Fruit fly (Drosophila melanogaster) whole organism, embryonic: ENCODE data around the gene Nepl3.

Experiments used
- Adf1 ChIP-seq: fragments of 200-800 bp; sonication (Bioruptor generic); IDR thresholded peaks from 2 replicates; pipeline ENCODE4 v1.3.6; 2022; ENCODE audit warnings: missing biosample characterization, missing genetic modification characterization
- Atf3 ChIP-seq: fragments of 200-800 bp; sonication (Bioruptor generic); optimal IDR thresholded peaks from 3 replicates; lab custom pipeline; 2016; ENCODE audit warnings: missing biosample characterization, missing genetic modification characterization
- Atf6 ChIP-seq: fragments of 200-800 bp; sonication (Bioruptor generic); IDR thresholded peaks from 2 replicates; pipeline ENCODE4 v1.3.6; 2022; ENCODE audit warnings: missing biosample characterization, missing genetic modification characterization
- Awh ChIP-seq: fragments of 200-800 bp; sonication (Bioruptor generic); IDR thresholded peaks from 2 replicates; pipeline ENCODE4, ENCODE4 v1.3.6; 2022; ENCODE audit warnings: missing biosample characterization, missing genetic modification characterization
- BtbVII ChIP-seq: fragments of 200-800 bp; sonication (Bioruptor generic); optimal IDR thresholded peaks from 3 replicates; lab custom pipeline; 2017; ENCODE audit warnings: missing biosample characterization, mild to moderate bottlenecking, missing genetic modification characterization
- CG11398 ChIP-seq: fragments of 200-800 bp; sonication (Bioruptor generic); optimal IDR thresholded peaks from 2 replicates; lab custom pipeline; 2016; ENCODE audit warnings: missing biosample characterization, missing genetic modification characterization
- CG1233 ChIP-seq: fragments of 200-800 bp; sonication (Bioruptor generic); optimal IDR thresholded peaks from 4 replicates; lab custom pipeline; 2018; ENCODE audit warnings: missing biosample characterization, mild to moderate bottlenecking, missing genetic modification characterization
- CG1529 ChIP-seq: fragments of 200-800 bp; sonication (Bioruptor generic); optimal IDR thresholded peaks from 3 replicates; lab custom pipeline; 2018; ENCODE audit warnings: missing biosample characterization, missing genetic modification characterization
- CG15514 ChIP-seq: fragments of 200-800 bp; sonication (Bioruptor generic); optimal IDR thresholded peaks from 3 replicates; lab custom pipeline; 2017; ENCODE audit warnings: missing biosample characterization, missing genetic modification characterization, mild to moderate bottlenecking, moderate library complexity, missing genetic modification reagents
- CG16779 ChIP-seq: fragments of 200-800 bp; sonication (Bioruptor generic); IDR thresholded peaks from 2 replicates; pipeline ENCODE4 v1.3.6; 2022; ENCODE audit warnings: missing biosample characterization, missing genetic modification characterization
- CG3163 ChIP-seq: fragments of 200-800 bp; sonication (Bioruptor generic); optimal IDR thresholded peaks from 3 replicates; lab custom pipeline; 2016; ENCODE audit warnings: missing biosample characterization, missing genetic modification characterization
- CG32532 ChIP-seq: fragments of 200-800 bp; sonication (Bioruptor generic); IDR thresholded peaks from 2 replicates; pipeline ENCODE4 v1.3.6; 2022; ENCODE audit warnings: missing biosample characterization, missing genetic modification characterization
- CG32772 ChIP-seq: fragments of 200-800 bp; sonication (Bioruptor generic); IDR thresholded peaks from 2 replicates; pipeline ENCODE4 v1.3.6; 2022; ENCODE audit warnings: missing biosample characterization, missing genetic modification characterization
- CG34422 ChIP-seq: fragments of 200-800 bp; sonication (Bioruptor generic); IDR thresholded peaks from 3 replicates; pipeline ENCODE4 v1.3.6; 2022; ENCODE audit warnings: missing biosample characterization, missing genetic modification characterization
- CG4360 ChIP-seq: fragments of 200-800 bp; sonication (Bioruptor generic); IDR thresholded peaks from 2 replicates; pipeline ENCODE4 v1.3.6; 2022; ENCODE audit warnings: missing biosample characterization, missing genetic modification characterization
- CG6683 ChIP-seq: fragments of 200-800 bp; sonication (Bioruptor generic); optimal IDR thresholded peaks from 2 replicates; lab custom pipeline; 2017; ENCODE audit warnings: missing biosample characterization, mild to moderate bottlenecking, missing genetic modification characterization, missing genetic modification reagents
- CG6765 ChIP-seq: fragments of 200-800 bp; sonication (Bioruptor generic); optimal IDR thresholded peaks from 3 replicates; lab custom pipeline; 2017; ENCODE audit warnings: missing biosample characterization, mild to moderate bottlenecking, missing genetic modification characterization
- CkIIα-i1 ChIP-seq: fragments of 200-800 bp; sonication (Bioruptor generic); IDR thresholded peaks from 2 replicates; pipeline ENCODE4 v1.3.6; 2022; ENCODE audit warnings: missing biosample characterization, missing genetic modification characterization
- Dbx ChIP-seq: fragments of 200-800 bp; sonication (Bioruptor generic); IDR thresholded peaks from 3 replicates; pipeline ENCODE4 v1.3.6; 2022; ENCODE audit warnings: missing biosample characterization, missing genetic modification characterization
- Eip74EF ChIP-seq, 2 experiments: fragments of 200-800 bp in 1 of 2; fragments of >200 bp in 1 of 2; sonication (Bioruptor generic) in 1 of 2; optimal IDR thresholded peaks; 2 replicates each; lab custom pipeline; 2017 to 2019; ENCODE audit warnings: missing biosample characterization in 2 of 2, missing genetic modification characterization in 2 of 2, mild to moderate bottlenecking in 1 of 2, moderate library complexity in 1 of 2
- Gsc ChIP-seq: fragments of 200-800 bp; sonication (Bioruptor generic); IDR thresholded peaks from 2 replicates; pipeline ENCODE4 v1.3.6; 2022; ENCODE audit warnings: missing biosample characterization, missing genetic modification characterization
- Hand ChIP-seq: fragments of 200-800 bp; sonication (Bioruptor generic); optimal IDR thresholded peaks from 2 replicates; lab custom pipeline; 2017; ENCODE audit warnings: mild to moderate bottlenecking, missing biosample characterization, missing genetic modification reagents, missing genetic modification characterization
- Hey ChIP-seq: fragments of 200-800 bp; sonication (Bioruptor generic); optimal IDR thresholded peaks from 3 replicates; lab custom pipeline; 2018; ENCODE audit warnings: missing biosample characterization, mild to moderate bottlenecking, missing genetic modification characterization
- Med ChIP-seq: fragments of 200-800 bp; sonication (Bioruptor generic); peaks from one replicate; lab custom pipeline; 2016; ENCODE audit warnings: missing biosample characterization, missing genetic modification characterization, mild to moderate bottlenecking, inconsistent platforms, moderate library complexity
- Mrtf ChIP-seq: fragments of 200-800 bp; sonication (Bioruptor generic); IDR thresholded peaks from 3 replicates; pipeline ENCODE4 v1.3.6; 2022; ENCODE audit warnings: missing biosample characterization, missing genetic modification characterization
- NFAT ChIP-seq: fragments of 200-800 bp; sonication (Bioruptor generic); IDR thresholded peaks from 2 replicates; pipeline ENCODE4 v1.3.6; 2022; ENCODE audit warnings: missing biosample characterization, missing genetic modification characterization
- Taf1 ChIP-seq: fragments of 200-800 bp; sonication (Bioruptor generic); IDR thresholded peaks from 2 replicates; pipeline ENCODE4 v1.3.6; 2022; ENCODE audit warnings: missing biosample characterization, missing genetic modification characterization
- Trl ChIP-seq, 3 experiments: fragments of >200 bp in 2 of 3; fragments of 200-800 bp in 1 of 3; sonication (Bioruptor generic) in 1 of 3; optimal IDR thresholded peaks; 2 replicates in 1 of 3; 3 replicates in 2 of 3; lab custom pipeline; 2016 to 2017; ENCODE audit warnings: missing biosample characterization in 1 of 3, missing genetic modification characterization in 1 of 3
- Usf ChIP-seq: fragments of 200-800 bp; sonication (Bioruptor generic); optimal IDR thresholded peaks from 2 replicates; lab custom pipeline; 2017; ENCODE audit warnings: missing genotype, missing biosample characterization, missing genetic modification characterization
- al ChIP-seq: fragments of 200-800 bp; sonication (Bioruptor generic); IDR thresholded peaks from 2 replicates; pipeline ENCODE4 v1.3.6; 2022; ENCODE audit warnings: missing biosample characterization, missing genetic modification characterization
- ap ChIP-seq: fragments of 200-800 bp; sonication (Bioruptor generic); IDR thresholded peaks from 2 replicates; pipeline ENCODE4 v1.3.6; 2022; ENCODE audit warnings: missing biosample characterization, missing genetic modification characterization
- ato ChIP-seq: fragments of 200-800 bp; sonication (Bioruptor generic); IDR thresholded peaks from 2 replicates; pipeline ENCODE4 v1.3.6; 2022; ENCODE audit warnings: missing biosample characterization, missing genetic modification characterization; ENCODE audit not compliant: partially characterized antibody
- cg ChIP-seq: fragments of 200-800 bp; sonication (Bioruptor generic); optimal IDR thresholded peaks from 3 replicates; lab custom pipeline; 2019; ENCODE audit warnings: missing biosample characterization, mild to moderate bottlenecking, missing genetic modification characterization, moderate library complexity
- da ChIP-seq: fragments of 200-800 bp; sonication (Bioruptor generic); optimal IDR thresholded peaks from 2 replicates; lab custom pipeline; 2016; ENCODE audit warnings: missing biosample characterization, missing genetic modification characterization
- fd64A ChIP-seq: fragments of 200-800 bp; sonication (Bioruptor generic); optimal IDR thresholded peaks from 3 replicates; lab custom pipeline; 2018; ENCODE audit warnings: missing biosample characterization, mild to moderate bottlenecking, missing genetic modification characterization
- fd96Cb ChIP-seq: fragments of 200-800 bp; sonication (Bioruptor generic); optimal IDR thresholded peaks from 2 replicates; lab custom pipeline; 2018; ENCODE audit warnings: missing biosample characterization, mild to moderate bottlenecking, missing genetic modification characterization, moderate library complexity
- gcm2 ChIP-seq: fragments of 200-800 bp; sonication (Bioruptor generic); optimal IDR thresholded peaks from 2 replicates; lab custom pipeline; 2016; ENCODE audit warnings: missing biosample characterization, missing genetic modification characterization
- hkb ChIP-seq, 2 experiments: fragments of 200-800 bp in 1 of 2; fragments of >200 bp in 1 of 2; sonication (Bioruptor generic) in 1 of 2; IDR thresholded peaks in 1 of 2; optimal IDR thresholded peaks in 1 of 2; 2 replicates each; pipeline versions ENCODE4 v1.3.6 to Lab custom; 2017 to 2022; ENCODE audit warnings: missing biosample characterization in 1 of 2, missing genetic modification characterization in 1 of 2
- jigr1 ChIP-seq: fragments of 200-800 bp; sonication (Bioruptor generic); IDR thresholded peaks from 3 replicates; pipeline ENCODE4 v1.3.6; 2022; ENCODE audit warnings: missing biosample characterization, missing genetic modification characterization
- knrl ChIP-seq: fragments of 200-800 bp; sonication (Bioruptor generic); IDR thresholded peaks from 3 replicates; pipeline ENCODE4 v1.3.6; 2022; ENCODE audit warnings: missing biosample characterization, missing genetic modification characterization; ENCODE audit not compliant: partially characterized antibody
- nau ChIP-seq: fragments of 200-800 bp; sonication (Bioruptor generic); optimal IDR thresholded peaks from 3 replicates; lab custom pipeline; 2017; ENCODE audit warnings: missing biosample characterization, mild to moderate bottlenecking, missing genetic modification characterization, missing genetic modification reagents
- nerfin-2 ChIP-seq: fragments of 200-800 bp; sonication (Bioruptor generic); IDR thresholded peaks from 2 replicates; pipeline ENCODE4 v1.3.6; 2022; ENCODE audit warnings: missing biosample characterization, missing genetic modification characterization; ENCODE audit not compliant: partially characterized antibody
- repo ChIP-seq: fragments of 200-800 bp; sonication (Bioruptor generic); optimal IDR thresholded peaks from 2 replicates; lab custom pipeline; 2016; ENCODE audit warnings: missing biosample characterization, missing genetic modification characterization
- schlank ChIP-seq: fragments of 200-800 bp; sonication (Bioruptor generic); optimal IDR thresholded peaks from 2 replicates; lab custom pipeline; 2018; ENCODE audit warnings: missing biosample characterization, mild to moderate bottlenecking, missing genetic modification characterization
- seq ChIP-seq: fragments of 200-800 bp; sonication (Bioruptor generic); IDR thresholded peaks from 2 replicates; pipeline ENCODE4 v1.3.6; 2022; ENCODE audit warnings: missing biosample characterization, missing genetic modification characterization
- shn ChIP-seq: fragments of 200-800 bp; sonication (Bioruptor generic); optimal IDR thresholded peaks from 3 replicates; lab custom pipeline; 2016; ENCODE audit warnings: missing biosample characterization, missing genetic modification characterization
- ssp ChIP-seq: fragments of 200-800 bp; sonication (Bioruptor generic); IDR thresholded peaks from 2 replicates; pipeline ENCODE4 v1.3.6; 2022; ENCODE audit warnings: missing biosample characterization, missing genetic modification characterization
- tll ChIP-seq, 2 experiments: fragments of 200-800 bp in 1 of 2; fragments of >200 bp in 1 of 2; sonication (Bioruptor generic) in 1 of 2; optimal IDR thresholded peaks; 2 replicates each; lab custom pipeline; 2017 to 2019; ENCODE audit warnings: missing biosample characterization in 2 of 2, missing genetic modification characterization in 2 of 2, mild to moderate bottlenecking in 1 of 2, moderate library complexity in 1 of 2
- yki ChIP-seq: fragments of >200 bp; optimal IDR thresholded peaks from 3 replicates; lab custom pipeline; 2018

Gene Nepl3

DNA sequence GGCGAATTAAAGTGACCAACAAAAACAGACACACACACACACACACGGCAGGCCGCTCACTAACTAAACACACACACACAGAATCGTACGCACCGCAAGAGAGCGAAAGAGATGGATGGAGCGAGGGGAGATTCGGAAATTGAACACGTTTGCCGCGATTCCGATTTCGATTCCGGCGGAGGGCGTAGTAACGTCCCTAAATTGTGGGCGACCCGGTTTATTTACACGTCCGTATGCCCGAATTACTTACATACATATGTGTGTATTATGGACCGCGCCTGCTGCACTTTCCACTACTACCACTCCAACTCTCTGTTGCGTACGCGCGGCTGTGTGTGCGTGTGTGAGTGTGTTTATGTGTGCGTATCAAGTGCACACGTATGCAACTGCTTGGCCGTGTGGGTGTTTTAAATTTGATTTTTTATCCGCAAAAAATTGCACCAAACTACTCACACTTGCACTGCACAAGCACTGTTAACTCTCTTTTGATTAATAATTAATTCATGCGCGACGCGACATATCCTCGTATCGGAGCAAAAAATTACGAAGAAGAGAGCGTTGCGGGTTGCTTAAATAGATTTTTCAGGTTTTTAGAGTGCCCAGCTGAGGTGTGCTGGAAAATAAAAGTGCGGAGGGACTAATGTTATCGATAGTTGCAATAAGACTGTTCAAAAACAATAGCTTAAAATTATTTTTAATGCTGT is 35.1 kb upstream of the Nepl3 start, which contains the start of gene Pgant5 (continued):
- TF ChIP-seq Trl (optimal IDR thresholded peaks at IDR 0.05; lab: Kevin White, UChicago) (peak; percentile 31 to 69), Trl (GFP tag; optimal IDR thresholded peaks at IDR 0.05; lab: Kevin White, UChicago) (peak; percentile 15), ssp (GFP tag; lab: Robert Waterston, UW) (no peak), Eip74EF (GFP tag; optimal IDR thresholded peaks at IDR 0.05; lab: Kevin White, UChicago) (peak in 1 of 2 experiments; percentile 72), NFAT (no peak), Hand (peak; percentile 42), hkb (optimal IDR thresholded peaks at IDR 0.05; lab: Kevin White, UChicago) (peak; percentile 98), hkb (GFP tag; IDR thresholded peaks at IDR 0.05; lab: Robert Waterston, UW) (no peak), repo (GFP tag; lab: Kevin White, UChicago) (no peak), ap (GFP tag; lab: Robert Waterston, UW) (no peak), seq (GFP tag; lab: Robert Waterston, UW) (0 out of 2 replicates have a peak, but pooled peaks have one; percentile 15), cg (GFP tag; lab: Kevin White, UChicago) (peak; percentile 100), Atf6 (GFP tag; lab: Robert Waterston, UW) (no peak), Gsc (GFP tag; lab: Robert Waterston, UW) (no peak), nerfin-2 (GFP tag; lab: Robert Waterston, UW) (no peak), CkIIα-i1 (GFP tag; lab: Robert Waterston, UW) (no peak), gcm2 (no peak), nau (GFP tag; lab: Kevin White, UChicago) (peak; percentile 38), CG4360 (peak; percentile 45), CG6765 (peak; percentile 42), Taf1 (no peak), CG11398 (GFP tag; lab: Kevin White, UChicago) (peak; percentile 22), BtbVII (GFP tag; lab: Kevin White, UChicago) (no peak), CG16779 (GFP tag; lab: Robert Waterston, UW) (no peak), Mrtf (no peak), Atf3 (GFP tag; lab: Kevin White, UChicago) (no peak), shn (GFP tag; lab: Kevin White, UChicago) (no peak), Awh (GFP tag; lab: Robert Waterston, UW) (no peak), tll (GFP tag; optimal IDR thresholded peaks at IDR 0.05; lab: Kevin White, UChicago) (no peak), CG15514 (peak; percentile 26), fd64A (GFP tag; lab: Kevin White, UChicago) (no peak), fd96Cb (no peak), knrl (no peak), da (no peak), yki (lab: Kevin White, UChicago) (no peak), Hey (tag; lab: Kevin White, UChicago) (no peak), CG34422 (GFP tag; lab: Robert Waterston, UW) (0 out of 3 replicates have a peak, but pooled peaks have one; percentile 40), CG6683 (GFP tag; lab: Kevin White, UChicago) (no peak), CG3163 (GFP tag; lab: Kevin White, UChicago) (peak; percentile 35), Usf (GFP tag; lab: Kevin White, UChicago) (no peak), al (GFP tag; lab: Robert Waterston, UW) (no peak), CG32532 (no peak), Dbx (peak; percentile 31; the same call in 1 of the 3 replicates), jigr1 (GFP tag; lab: Robert Waterston, UW) (no peak), schlank (tag; lab: Kevin White, UChicago) (no peak), CG32772 (GFP tag; lab: Robert Waterston, UW) (no peak), CG1529 (GFP tag; lab: Kevin White, UChicago) (no peak), CG1233 (GFP tag; lab: Kevin White, UChicago) (peak; percentile 18), Med (GFP tag; lab: Kevin White, UChicago) (peak; percentile 83), ato (peak; percentile 46), Adf1 (no peak; the same call in 1 of the 2 replicates)
